Worm (Caenorhabditis elegans): ENCODE results near the gene Y48E1C.4.

The Y48E1C.4 gene

ce11 chrII:13436725-13437124 lies at the start of gene Y48E1C.4:
Gene Y48E1C.4, minus strand, starts transcription at chrII:13436825.
- TF ChIP-seq W03F9.2 (tag; optimal IDR thresholded peaks at IDR 0.05) (no peak), dao-5 (tag; optimal IDR thresholded peaks at IDR 0.05) (no peak), him-1 (tag; optimal IDR thresholded peaks at IDR 0.05) (no peak)

- TF ChIP-seq him-1 (tag; optimal IDR thresholded peaks at IDR 0.05) (no peak), dao-5 (tag; optimal IDR thresholded peaks at IDR 0.05) (no peak), W03F9.2 (tag; optimal IDR thresholded peaks at IDR 0.05) (no peak)
Observed at ce11 chrII:13485119-13485518, 48.5 kb upstream of the Y48E1C.4 start.

- TF ChIP-seq W03F9.2 (tag; optimal IDR thresholded peaks at IDR 0.05) (no peak), dao-5 (tag; optimal IDR thresholded peaks at IDR 0.05) (no peak), him-1 (tag; optimal IDR thresholded peaks at IDR 0.05) (no peak)
Observed at ce11 chrII:13484108-13484507, 47.5 kb upstream of the Y48E1C.4 start.

ce11 chrII:13481781-13482455 lies 45.3 kb upstream of the Y48E1C.4 start, which contains the start of gene E01G4.6:
Gene E01G4.6, plus strand, starts transcription at chrII:13482405.
- no peak for TF ChIP-seq W03F9.2 (tag; optimal IDR thresholded peaks at IDR 0.05)
- no peak for TF ChIP-seq dao-5 (tag; optimal IDR thresholded peaks at IDR 0.05)
- no peak for TF ChIP-seq him-1 (tag; optimal IDR thresholded peaks at IDR 0.05)

- TF ChIP-seq him-1 (tag; optimal IDR thresholded peaks at IDR 0.05) (no peak), W03F9.2 (tag; optimal IDR thresholded peaks at IDR 0.05) (no peak), dao-5 (tag; optimal IDR thresholded peaks at IDR 0.05) (no peak)
Observed at ce11 chrII:13479424-13479823, 42.8 kb upstream of the Y48E1C.4 start.

- peak; percentile 26 for TF ChIP-seq W03F9.2 (tag; optimal IDR thresholded peaks at IDR 0.05)
- no peak for TF ChIP-seq dao-5 (tag; optimal IDR thresholded peaks at IDR 0.05)
- TF ChIP-seq him-1 (tag; optimal IDR thresholded peaks at IDR 0.05): no peak
Observed at ce11 chrII:13477230-13477629, 40.6 kb upstream of the Y48E1C.4 start.

- no peak for TF ChIP-seq dao-5 (tag; optimal IDR thresholded peaks at IDR 0.05)
- no peak for TF ChIP-seq W03F9.2 (tag; optimal IDR thresholded peaks at IDR 0.05)
- TF ChIP-seq him-1 (tag; optimal IDR thresholded peaks at IDR 0.05): no peak
Observed at ce11 chrII:13472101-13472500, 35.5 kb upstream of the Y48E1C.4 start, which contains the start of gene E01G4.5. Gene E01G4.5, plus strand, starts transcription at chrII:13472401.

ce11 chrII:13470655-13471054 lies 34.0 kb upstream of the Y48E1C.4 start:
- TF ChIP-seq him-1 (tag; optimal IDR thresholded peaks at IDR 0.05) (no peak), W03F9.2 (tag; optimal IDR thresholded peaks at IDR 0.05) (no peak), dao-5 (tag; optimal IDR thresholded peaks at IDR 0.05) (no peak)

- TF ChIP-seq W03F9.2 (tag; optimal IDR thresholded peaks at IDR 0.05) (no peak), dao-5 (tag; optimal IDR thresholded peaks at IDR 0.05) (no peak), him-1 (tag; optimal IDR thresholded peaks at IDR 0.05) (no peak)
Observed at ce11 chrII:13469043-13469652, 32.5 kb upstream of the Y48E1C.4 start, which contains the start of gene E01G4.3. Gene E01G4.3, minus strand, starts transcription at chrII:13469602.

- TF ChIP-seq dao-5 (tag; optimal IDR thresholded peaks at IDR 0.05) (no peak), W03F9.2 (tag; optimal IDR thresholded peaks at IDR 0.05) (no peak), him-1 (tag; optimal IDR thresholded peaks at IDR 0.05) (no peak)
Observed at ce11 chrII:13467838-13468389, 31.3 kb upstream of the Y48E1C.4 start.

- TF ChIP-seq him-1 (tag; optimal IDR thresholded peaks at IDR 0.05) (no peak), W03F9.2 (tag; optimal IDR thresholded peaks at IDR 0.05) (no peak), dao-5 (tag; optimal IDR thresholded peaks at IDR 0.05) (no peak)
Observed at ce11 chrII:13465381-13465838, 28.8 kb upstream of the Y48E1C.4 start.

ce11 chrII:13461604-13462375 lies 25.2 kb upstream of the Y48E1C.4 start:
- TF ChIP-seq dao-5 (tag; optimal IDR thresholded peaks at IDR 0.05): no peak
- peak; percentile 12 for TF ChIP-seq W03F9.2 (tag; optimal IDR thresholded peaks at IDR 0.05)
- TF ChIP-seq him-1 (tag; optimal IDR thresholded peaks at IDR 0.05): no peak

ce11 chrII:13460592-13461395 lies 24.2 kb upstream of the Y48E1C.4 start, which contains the start of gene pqn-27:
Gene pqn-27, minus strand, starts transcription at chrII:13460642.
- TF ChIP-seq him-1 (tag; optimal IDR thresholded peaks at IDR 0.05) (no peak), dao-5 (tag; optimal IDR thresholded peaks at IDR 0.05) (no peak), W03F9.2 (tag; optimal IDR thresholded peaks at IDR 0.05) (peak; percentile 64)
